Worm (Caenorhabditis elegans) whole organism, L4 larva: ENCODE data around the gene F32D8.2.

Experiments used
- F10B5.3 ChIP-seq: sonication (generic microtip); optimal IDR thresholded peaks from 2 replicates; lab custom pipeline; 2016; ENCODE audit warnings: mild to moderate bottlenecking, missing genetic modification characterization, missing compliant biosample characterization
- F44E2.7 ChIP-seq: fragments of 200-800 bp; sonication (Bioruptor generic); IDR thresholded peaks from 2 replicates; pipeline ENCODE4 v2.1.2; 2022; ENCODE audit warnings: missing genetic modification characterization, missing compliant biosample characterization
- T20F7.1 ChIP-seq: fragments of 200-800 bp; sonication (Bioruptor generic); optimal IDR thresholded peaks from 2 replicates; lab custom pipeline; 2018; ENCODE audit warnings: mild to moderate bottlenecking, missing genetic modification characterization, missing compliant biosample characterization
- Y105C5A.15 ChIP-seq: fragments of 200-800 bp; sonication (Bioruptor generic); IDR thresholded peaks from 2 replicates; pipeline ENCODE4 v1.3.6; 2022; ENCODE audit warnings: missing genetic modification characterization, missing compliant biosample characterization
- Y48G9A.11 ChIP-seq: fragments of 200-800 bp; sonication (Bioruptor generic); IDR thresholded peaks from 2 replicates; pipeline ENCODE4 v1.3.6; 2022; ENCODE audit warnings: missing genetic modification reagents, missing genetic modification characterization, missing compliant biosample characterization
- ZK337.2 ChIP-seq: fragments of 200-800 bp; sonication (Bioruptor generic); IDR thresholded peaks from 2 replicates; pipeline ENCODE4 v1.3.6; 2022; ENCODE audit warnings: missing genetic modification reagents, missing genetic modification characterization, missing compliant biosample characterization
- attf-4 ChIP-seq: sonication (generic microtip); optimal IDR thresholded peaks from 3 replicates; lab custom pipeline; 2017; ENCODE audit warnings: missing biosample characterization, missing genetic modification characterization
- ceh-28 ChIP-seq: fragments of 150-350 bp; optimal IDR thresholded peaks from 2 replicates; lab custom pipeline; 2014; ENCODE audit warnings: missing biosample characterization, missing genetic modification reagents, missing genetic modification characterization
- ceh-82 ChIP-seq: sonication (generic microtip); optimal IDR thresholded peaks from 2 replicates; lab custom pipeline; 2017; ENCODE audit warnings: missing biosample characterization, missing genetic modification characterization
- daf-12 ChIP-seq: fragments of 150-350 bp; optimal IDR thresholded peaks from 2 replicates; lab custom pipeline; 2014; ENCODE audit warnings: missing biosample characterization, missing genetic modification reagents, missing genetic modification characterization
- daf-19 ChIP-seq: fragments of 200-800 bp; sonication (Bioruptor generic); conservative IDR thresholded peaks from 2 replicates; pipeline ENCODE4 v1.3.6; 2022; ENCODE audit warnings: missing genetic modification characterization, missing compliant biosample characterization
- dmd-6 ChIP-seq: fragments of 200-800 bp; sonication (Bioruptor generic); IDR thresholded peaks from 2 replicates; pipeline ENCODE4 v1.3.6; 2022; ENCODE audit warnings: missing genetic modification reagents, missing genetic modification characterization, missing compliant biosample characterization
- dmd-9 ChIP-seq: fragments of 200-800 bp; sonication (Bioruptor generic); IDR thresholded peaks from 2 replicates; pipeline ENCODE4 v1.3.6; 2022; ENCODE audit warnings: missing genetic modification reagents, missing genetic modification characterization, missing compliant biosample characterization
- duxl-1 ChIP-seq: sonication (generic microtip); optimal IDR thresholded peaks from 2 replicates; lab custom pipeline; 2016; ENCODE audit warnings: mild to moderate bottlenecking, missing genetic modification characterization, moderate library complexity, missing compliant biosample characterization; ENCODE audit not compliant: poor library complexity
- egl-27 ChIP-seq: sonication (generic microtip); optimal IDR thresholded peaks from 3 replicates; lab custom pipeline; 2017; ENCODE audit warnings: missing biosample characterization, missing genetic modification reagents, missing genetic modification characterization
- egl-43 ChIP-seq: fragments of 200-800 bp; sonication (Bioruptor generic); IDR thresholded peaks from 2 replicates; pipeline ENCODE4 v1.3.6; 2022; ENCODE audit warnings: missing genetic modification reagents, missing genetic modification characterization, missing compliant biosample characterization
- fos-1 ChIP-seq: fragments of 150-350 bp; optimal IDR thresholded peaks from 2 replicates; lab custom pipeline; 2014; ENCODE audit warnings: missing biosample characterization, missing genetic modification characterization
- gei-8 ChIP-seq: fragments of 200-800 bp; sonication (Bioruptor generic); optimal IDR thresholded peaks from 2 replicates; lab custom pipeline; 2018; ENCODE audit warnings: mild to moderate bottlenecking, missing genetic modification characterization, missing compliant biosample characterization
- hif-1 ChIP-seq, 2 experiments: sonication (generic microtip); optimal IDR thresholded peaks; 2 replicates each; lab custom pipeline; 2016 to 2017; ENCODE audit warnings: missing compliant biosample characterization in 2 of 2, missing genetic modification characterization in 2 of 2, missing genetic modification reagents in 2 of 2, missing genotype in 2 of 2, mild to moderate bottlenecking in 1 of 2
- hlh-30 ChIP-seq: sonication (generic microtip); optimal IDR thresholded peaks from 2 replicates; lab custom pipeline; 2017; ENCODE audit warnings: antibody characterized with exemption, mild to moderate bottlenecking, missing genetic modification characterization, missing compliant biosample characterization; ENCODE audit not compliant: insufficient read depth
- lin-29 ChIP-seq: fragments of 200-800 bp; sonication (Bioruptor generic); IDR thresholded peaks from 2 replicates; pipeline ENCODE4 v1.3.6; 2022; ENCODE audit warnings: missing genetic modification reagents, missing genetic modification characterization, missing compliant biosample characterization
- lin-39 ChIP-seq: fragments of 150-350 bp; optimal IDR thresholded peaks from 2 replicates; lab custom pipeline; 2014; ENCODE audit warnings: missing biosample characterization, missing genetic modification reagents, missing genetic modification characterization
- madf-5 ChIP-seq, 2 experiments: fragments of 200-800 bp; sonication (Bioruptor generic); IDR thresholded peaks; 2 replicates each; pipeline ENCODE4 v1.3.6; 2022; ENCODE audit warnings: missing compliant biosample characterization in 2 of 2, missing genetic modification characterization in 2 of 2
- mdt-29 ChIP-seq: fragments of 200-800 bp; sonication (Bioruptor generic); IDR thresholded peaks from 2 replicates; pipeline ENCODE4 v1.3.6; 2022; ENCODE audit warnings: missing genetic modification reagents, missing genetic modification characterization, missing compliant biosample characterization
- nhr-10 ChIP-seq: fragments of 150-350 bp; optimal IDR thresholded peaks from 2 replicates; lab custom pipeline; 2014; ENCODE audit warnings: missing biosample characterization, missing genetic modification characterization
- nhr-111 ChIP-seq: fragments of 200-800 bp; sonication (Bioruptor generic); optimal IDR thresholded peaks from 2 replicates; lab custom pipeline; 2018; ENCODE audit warnings: mild to moderate bottlenecking, missing genetic modification characterization, missing compliant biosample characterization
- nhr-237 ChIP-seq: sonication (generic microtip); optimal IDR thresholded peaks from 2 replicates; lab custom pipeline; 2017; ENCODE audit warnings: missing biosample characterization, missing genetic modification characterization
- nhr-25 ChIP-seq: sonication (generic microtip); optimal IDR thresholded peaks from 2 replicates; lab custom pipeline; 2017; ENCODE audit warnings: missing genetic modification characterization, mild to moderate bottlenecking, missing compliant biosample characterization, antibody characterized with exemption, moderate library complexity, borderline replicate concordance; ENCODE audit not compliant: insufficient read depth
- nhr-42 ChIP-seq: fragments of 200-800 bp; sonication (Bioruptor generic); IDR thresholded peaks from 2 replicates; pipeline ENCODE4 v1.3.6; 2022; ENCODE audit warnings: missing genetic modification characterization, missing compliant biosample characterization
- pha-4 ChIP-seq, 2 experiments: fragments of 150-350 bp in 1 of 2; fragments of 200-800 bp in 1 of 2; sonication (Bioruptor generic) in 1 of 2; IDR thresholded peaks in 1 of 2; optimal IDR thresholded peaks in 1 of 2; 2 replicates each; pipeline versions ENCODE4 v1.3.6 to Lab custom; 2014 to 2022; ENCODE audit warnings: missing genetic modification characterization in 2 of 2, missing genetic modification reagents in 2 of 2, missing biosample characterization in 1 of 2, missing compliant biosample characterization in 1 of 2
- sdz-12 ChIP-seq: fragments of 200-800 bp; sonication (Bioruptor generic); optimal IDR thresholded peaks from 2 replicates; lab custom pipeline; 2018; ENCODE audit warnings: mild to moderate bottlenecking, missing genetic modification characterization, missing compliant biosample characterization
- set-16 ChIP-seq: fragments of 200-800 bp; sonication (Bioruptor generic); IDR thresholded peaks from 2 replicates; pipeline ENCODE4 v1.3.6; 2022; ENCODE audit warnings: missing genetic modification reagents, missing genetic modification characterization, missing compliant biosample characterization
- snpc-1.2 ChIP-seq: fragments of 200-800 bp; sonication (Bioruptor generic); IDR thresholded peaks from 2 replicates; pipeline ENCODE4 v1.3.6; 2022; ENCODE audit warnings: missing genetic modification reagents, missing genetic modification characterization, missing compliant biosample characterization
- snpc-4 ChIP-seq: fragments of 150-350 bp; optimal IDR thresholded peaks from 2 replicates; lab custom pipeline; 2014; ENCODE audit warnings: missing biosample characterization, missing genetic modification characterization
- unc-62 ChIP-seq, 3 experiments: fragments of 150-350 bp in 1 of 3; sonication (generic microtip); optimal IDR thresholded peaks in 2 of 3; peaks in 1 of 3; 1 replicate in 1 of 3; 2 replicates in 2 of 3; lab custom pipeline; 2014 to 2017; ENCODE audit warnings: missing biosample characterization in 3 of 3, missing genetic modification characterization in 3 of 3, missing genetic modification reagents in 3 of 3, missing genotype in 1 of 3
- zfp-3 ChIP-seq: fragments of 200-800 bp; sonication (Bioruptor generic); conservative IDR thresholded peaks from 2 replicates; pipeline ENCODE4 v1.3.6; 2022; ENCODE audit warnings: missing genetic modification reagents, missing genetic modification characterization, missing compliant biosample characterization
- zip-2 ChIP-seq: fragments of 150-350 bp; optimal IDR thresholded peaks from 2 replicates; lab custom pipeline; 2014; ENCODE audit warnings: missing biosample characterization, missing genetic modification characterization
- ztf-11 ChIP-seq: fragments of 150-350 bp; optimal IDR thresholded peaks from 2 replicates; lab custom pipeline; 2014; ENCODE audit warnings: missing biosample characterization, missing genetic modification characterization

F32D8.2 gene

DNA sequence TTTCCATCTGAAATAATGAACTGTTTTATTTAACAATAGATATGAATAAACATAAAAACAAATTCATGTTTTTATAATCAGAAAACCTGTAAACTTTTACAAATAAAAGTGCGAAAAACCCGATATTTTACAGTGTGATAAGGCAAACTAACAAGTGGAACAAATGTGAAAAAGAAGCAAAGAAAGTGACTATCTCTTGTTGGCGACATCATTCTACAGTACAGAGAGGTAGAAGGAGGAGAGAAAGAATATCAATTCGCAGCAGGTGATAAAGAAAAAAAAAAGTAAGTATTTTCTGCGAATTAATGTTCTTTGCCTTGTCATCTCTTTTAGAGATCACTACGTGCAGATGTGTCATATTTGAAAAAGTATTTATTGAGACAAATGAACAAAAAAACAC lies 23.8 kb upstream of the F32D8.2 start (continued):
- TF ChIP-seq nhr-237 (no peak), ceh-82 (no peak), zip-2 (tag; lab: Kevin White, UChicago) (no peak), hlh-30 (peak; percentile 23), pha-4 (GFP tag; IDR thresholded peaks at IDR 0.05; lab: Robert Waterston, UW) (no peak), pha-4 (tag; optimal IDR thresholded peaks at IDR 0.05; lab: Kevin White, UChicago) (no peak), dmd-9 (no peak), duxl-1 (tag; lab: Kevin White, UChicago) (no peak), zfp-3 (GFP tag; lab: Robert Waterston, UW) (no peak), madf-5 (GFP tag; IDR thresholded peaks at IDR 0.05; lab: Robert Waterston, UW) (no peak), nhr-10 (tag; lab: Kevin White, UChicago) (no peak), nhr-111 (no peak), set-16 (GFP tag; lab: Robert Waterston, UW) (no peak), nhr-25 (tag; lab: Kevin White, UChicago) (no peak), ztf-11 (tag; lab: Kevin White, UChicago) (no peak), gei-8 (GFP tag; lab: Kevin White, UChicago) (no peak), Y105C5A.15 (GFP tag; lab: Robert Waterston, UW) (no peak), snpc-4 (tag; lab: Kevin White, UChicago) (no peak), sdz-12 (GFP tag; lab: Kevin White, UChicago) (no peak), lin-39 (no peak), egl-27 (no peak), lin-29 (GFP tag; lab: Robert Waterston, UW) (no peak), egl-43 (GFP tag; lab: Robert Waterston, UW) (no peak), F44E2.7 (GFP tag; lab: Robert Waterston, UW) (no peak), ceh-28 (tag; lab: Kevin White, UChicago) (no peak), nhr-42 (GFP tag; lab: Robert Waterston, UW) (no peak), dmd-6 (GFP tag; lab: Robert Waterston, UW) (peak; percentile 74), fos-1 (tag; lab: Kevin White, UChicago) (no peak), Y48G9A.11 (GFP tag; lab: Robert Waterston, UW) (no peak), F10B5.3 (tag; lab: Kevin White, UChicago) (no peak), T20F7.1 (GFP tag; lab: Kevin White, UChicago) (no peak), mdt-29 (GFP tag; lab: Robert Waterston, UW) (no peak), daf-12 (tag; lab: Kevin White, UChicago) (no peak), daf-19 (no peak), attf-4 (no peak), snpc-1.2 (GFP tag; lab: Robert Waterston, UW) (no peak), ZK337.2 (GFP tag; lab: Robert Waterston, UW) (no peak)

ce11 chrV:10860526-10861037 lies 23.0 kb upstream of the F32D8.2 start:
- peak in 1 of 2 experiments; percentile 98 for TF ChIP-seq unc-62 (GFP tag; optimal IDR thresholded peaks at IDR 0.05 in 1 of 2; lab: Kevin White, UChicago)
- no peak for TF ChIP-seq unc-62 (tag; optimal IDR thresholded peaks at IDR 0.05; lab: Kevin White, UChicago)
- no peak for TF ChIP-seq hif-1 (tag; optimal IDR thresholded peaks at IDR 0.05; lab: Kevin White, UChicago)
